Fruit fly (Drosophila melanogaster): ENCODE measurements around the gene ec.
"Not testable (repeated sequence)": the region's sequence is repeated elsewhere in the genome, so short reads cannot be mapped to it uniquely, and the experiment has no call there.

Gene ec

DNA sequence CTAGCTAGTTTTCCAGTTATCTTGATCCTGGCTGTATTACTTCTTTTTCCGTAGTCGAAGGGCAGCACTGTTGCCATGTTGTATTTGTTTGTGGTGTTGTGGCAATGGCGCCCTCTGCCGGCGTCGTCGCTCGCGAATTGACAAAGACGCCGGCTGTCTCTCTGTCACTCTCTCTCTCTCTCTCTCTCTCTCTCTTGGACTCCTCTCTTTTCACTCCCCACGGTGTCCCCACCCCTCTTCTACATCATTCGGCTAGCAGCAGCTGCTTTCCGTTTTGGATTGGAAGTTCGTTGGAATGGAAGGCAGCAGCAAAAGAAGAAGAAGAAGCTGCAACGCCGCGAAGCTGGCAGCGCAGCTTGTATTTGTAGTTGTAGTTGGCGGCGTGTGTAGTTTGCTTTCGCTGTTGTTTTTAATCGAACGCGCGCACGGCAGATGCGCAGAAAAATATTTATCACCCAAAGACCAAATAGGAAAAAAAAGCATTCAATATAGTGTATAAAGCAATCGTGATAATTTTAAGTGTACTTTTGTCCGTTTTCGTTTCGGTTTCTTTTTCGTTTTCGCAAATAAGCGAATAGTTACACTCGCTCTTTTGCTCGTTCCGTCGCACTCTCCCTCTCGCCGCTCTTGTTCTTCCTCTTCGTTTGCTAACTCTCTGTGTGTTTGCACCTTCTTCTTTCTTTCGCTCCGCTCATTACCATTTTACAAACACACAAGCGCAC, 31.7 kb upstream of the ec start:
- peak; percentile 80 for TF ChIP-seq CG17801 (GFP tag; optimal IDR thresholded peaks at IDR 0.05; ENCODE audit: partially characterized antibody)

- TF ChIP-seq CG17801 (GFP tag; optimal IDR thresholded peaks at IDR 0.05; ENCODE audit: partially characterized antibody) = peak; percentile 66
These were observed 30.6 kb upstream of the ec start for dm6 chrX:3780884-3781283.

DNA sequence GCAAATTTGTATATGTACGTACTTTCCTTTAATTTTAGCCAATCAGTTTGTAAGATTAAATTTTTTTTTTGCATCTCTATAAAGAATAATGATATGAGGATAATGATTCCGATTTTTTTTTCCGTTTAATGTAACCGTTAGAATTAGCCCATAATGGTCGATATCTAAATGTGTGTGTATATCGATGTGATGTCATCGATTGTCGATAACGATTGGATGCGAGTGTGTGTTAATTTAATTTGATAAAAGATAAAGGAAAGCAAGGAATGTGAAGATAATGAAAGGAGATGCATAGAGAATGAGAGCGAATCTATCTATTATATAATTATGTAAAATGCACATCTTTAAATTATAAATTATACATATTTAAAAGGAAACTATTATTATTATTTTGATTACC, 23.1 kb upstream of the ec start:
- no peak for TF ChIP-seq CG17801 (GFP tag; optimal IDR thresholded peaks at IDR 0.05; ENCODE audit: partially characterized antibody)

- no peak for TF ChIP-seq CG17801 (GFP tag; optimal IDR thresholded peaks at IDR 0.05; ENCODE audit: partially characterized antibody)
These were observed 22.2 kb upstream of the ec start for dm6 chrX:3789284-3789683.

dm6 chrX:3789769-3790168, 21.7 kb upstream of the ec start, which contains the start of gene HIP-R:
Gene HIP-R, plus strand, starts transcription at chrX:3789969.
- TF ChIP-seq CG17801 (GFP tag; optimal IDR thresholded peaks at IDR 0.05; ENCODE audit: partially characterized antibody) = not testable (repeated sequence)

DNA sequence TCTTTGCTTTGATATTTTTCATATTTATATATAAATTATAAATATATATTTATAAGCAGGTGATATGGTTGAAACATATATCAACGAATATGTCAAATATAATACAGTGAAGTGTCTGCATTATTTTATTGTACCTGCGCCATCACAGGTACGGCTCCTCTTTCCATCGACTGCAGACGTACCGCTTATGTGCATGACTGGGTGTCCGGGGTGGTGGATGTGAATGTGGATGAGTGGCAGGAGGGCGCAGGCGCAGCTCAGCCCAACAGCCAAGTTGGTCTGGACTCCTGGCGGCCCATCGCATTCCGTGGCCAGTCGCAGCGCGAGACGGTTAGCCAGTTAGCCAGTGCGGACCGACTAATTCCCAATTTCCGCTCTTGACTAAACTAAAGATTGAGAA, 18.6 kb upstream of the ec start, which contains the start of gene Crg-1:
Crg-1 (plus strand) TSS at position 301 of the 400 bp plus-strand sequence.
- TF ChIP-seq CG17801 (GFP tag; optimal IDR thresholded peaks at IDR 0.05; ENCODE audit: partially characterized antibody) = not testable (repeated sequence)

DNA sequence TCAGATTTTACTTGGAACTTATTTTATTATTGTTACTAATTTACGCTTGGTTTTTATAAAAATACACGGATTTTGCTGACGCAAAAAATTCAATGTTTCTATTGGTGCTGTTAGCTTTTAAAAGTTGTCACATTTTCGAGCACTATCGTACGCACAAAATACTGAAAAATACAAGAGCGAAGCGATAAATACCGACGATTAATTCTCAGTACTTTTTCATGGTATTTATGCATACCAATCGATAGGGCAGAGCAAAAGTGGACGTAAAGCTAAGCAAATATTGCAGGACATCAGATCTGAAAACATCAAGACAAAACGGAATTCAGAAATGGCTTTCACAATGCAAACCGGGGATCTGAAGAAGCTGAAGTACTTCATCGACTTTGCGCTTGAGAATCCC, 12.6 kb upstream of the ec start, which contains the start of gene HIP:
HIP (plus strand) TSS at position 232 of the 400 bp plus-strand sequence.
- TF ChIP-seq CG17801 (GFP tag; optimal IDR thresholded peaks at IDR 0.05; ENCODE audit: partially characterized antibody) = not testable (repeated sequence)

DNA sequence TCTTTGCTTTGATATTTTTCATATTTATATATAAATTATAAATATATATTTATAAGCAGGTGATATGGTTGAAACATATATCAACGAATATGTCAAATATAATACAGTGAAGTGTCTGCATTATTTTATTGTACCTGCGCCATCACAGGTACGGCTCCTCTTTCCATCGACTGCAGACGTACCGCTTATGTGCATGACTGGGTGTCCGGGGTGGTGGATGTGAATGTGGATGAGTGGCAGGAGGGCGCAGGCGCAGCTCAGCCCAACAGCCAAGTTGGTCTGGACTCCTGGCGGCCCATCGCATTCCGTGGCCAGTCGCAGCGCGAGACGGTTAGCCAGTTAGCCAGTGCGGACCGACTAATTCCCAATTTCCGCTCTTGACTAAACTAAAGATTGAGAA, 9.5 kb upstream of the ec start, which contains the start of gene fd3F:
fd3F (plus strand) TSS at position 301 of the 400 bp plus-strand sequence.
- TF ChIP-seq CG17801 (GFP tag; optimal IDR thresholded peaks at IDR 0.05; ENCODE audit: partially characterized antibody) = not testable (repeated sequence)

dm6 chrX:3808467-3808866, 3.0 kb upstream of the ec start:
- TF ChIP-seq CG17801 (GFP tag; optimal IDR thresholded peaks at IDR 0.05; ENCODE audit: partially characterized antibody) = no peak

DNA sequence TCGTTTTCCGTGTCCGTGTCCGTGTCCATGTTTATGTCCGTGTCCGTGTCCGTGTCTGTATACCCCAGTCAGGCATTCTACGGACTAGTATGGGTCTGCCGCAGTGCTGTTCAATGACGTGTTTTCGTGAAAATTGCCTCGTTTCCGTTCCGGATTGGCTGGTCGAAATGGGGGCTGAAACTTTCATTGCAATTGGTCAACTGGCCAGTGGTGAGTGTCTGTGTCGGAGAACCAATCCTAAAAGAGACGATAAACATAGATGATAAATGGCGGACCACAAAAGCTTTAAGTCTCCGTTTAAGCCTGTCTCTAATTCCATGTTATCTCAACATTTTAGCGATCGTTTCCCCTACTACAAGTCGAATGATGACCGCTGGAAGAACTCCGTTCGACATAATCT, 2.4 kb upstream of the ec start:
- TF ChIP-seq CG17801 (GFP tag; optimal IDR thresholded peaks at IDR 0.05; ENCODE audit: partially characterized antibody) = no peak

DNA sequence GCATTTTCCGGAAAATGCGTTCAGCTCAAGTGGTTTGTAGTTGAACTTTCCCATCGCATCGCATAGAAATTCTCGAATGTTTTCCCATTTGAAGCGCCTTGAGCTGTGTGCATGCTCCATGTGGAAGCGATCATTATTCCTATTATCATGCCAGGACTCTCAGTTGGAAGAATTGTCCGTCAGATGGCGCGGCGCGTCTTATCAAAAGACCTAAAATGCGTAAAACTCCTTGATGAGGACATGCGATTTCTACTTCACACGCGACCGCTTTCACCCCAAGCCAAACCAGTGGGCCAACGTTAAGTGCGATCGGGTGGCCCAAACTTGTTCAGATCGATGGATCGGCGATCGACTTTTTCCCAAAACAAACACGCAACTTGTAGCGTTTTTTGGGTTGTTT, 4.2 kb downstream of the ec start:
- no peak for TF ChIP-seq CG17801 (GFP tag; optimal IDR thresholded peaks at IDR 0.05; ENCODE audit: partially characterized antibody)

- no peak for TF ChIP-seq CG17801 (GFP tag; optimal IDR thresholded peaks at IDR 0.05; ENCODE audit: partially characterized antibody)
These were observed 8.0 kb downstream of the ec start for dm6 chrX:3819470-3819869.

DNA sequence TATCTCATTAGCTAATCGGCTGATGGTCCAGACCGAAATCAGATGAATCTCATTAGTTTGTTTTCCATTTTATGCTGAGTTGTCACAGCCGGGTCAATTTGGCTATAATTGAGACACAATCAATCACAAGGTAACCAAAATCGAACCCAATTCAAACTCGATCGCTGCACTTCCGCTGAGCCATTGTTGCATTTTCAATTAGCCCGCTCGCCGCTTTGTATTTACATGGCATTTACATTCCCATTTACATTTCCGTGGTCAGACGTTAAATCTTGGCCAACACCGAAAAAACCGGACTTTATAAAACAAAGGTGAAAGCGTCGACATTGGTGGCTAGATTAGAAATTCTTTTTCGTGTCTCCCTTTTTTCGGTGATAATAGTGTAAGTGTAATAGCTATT, 13.6 kb downstream of the ec start:
- no peak for TF ChIP-seq CG17801 (GFP tag; optimal IDR thresholded peaks at IDR 0.05; ENCODE audit: partially characterized antibody)

DNA sequence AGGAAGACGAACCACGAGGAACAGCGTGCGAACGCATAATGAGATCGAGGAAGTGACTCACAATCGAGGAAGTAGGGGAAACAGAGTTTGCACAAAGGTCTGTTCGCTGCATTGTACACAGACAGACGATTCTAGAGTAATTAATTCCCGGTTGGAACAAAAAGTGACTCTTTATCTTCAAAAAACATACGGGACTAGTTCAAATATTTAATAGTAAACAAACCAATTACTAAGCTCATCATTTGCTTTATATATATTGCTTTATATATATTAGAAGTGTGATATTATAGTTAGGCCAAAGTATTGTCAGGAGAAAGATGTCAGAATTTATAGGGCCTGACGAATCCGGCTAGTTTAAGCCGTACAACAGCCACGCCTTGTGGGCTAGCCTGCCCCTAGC, 16.4 kb downstream of the ec start, which contains the start of gene CG2901:
CG2901 (plus strand) TSS at position 301 of the 400 bp plus-strand sequence.
- no peak for TF ChIP-seq CG17801 (GFP tag; optimal IDR thresholded peaks at IDR 0.05; ENCODE audit: partially characterized antibody)

DNA sequence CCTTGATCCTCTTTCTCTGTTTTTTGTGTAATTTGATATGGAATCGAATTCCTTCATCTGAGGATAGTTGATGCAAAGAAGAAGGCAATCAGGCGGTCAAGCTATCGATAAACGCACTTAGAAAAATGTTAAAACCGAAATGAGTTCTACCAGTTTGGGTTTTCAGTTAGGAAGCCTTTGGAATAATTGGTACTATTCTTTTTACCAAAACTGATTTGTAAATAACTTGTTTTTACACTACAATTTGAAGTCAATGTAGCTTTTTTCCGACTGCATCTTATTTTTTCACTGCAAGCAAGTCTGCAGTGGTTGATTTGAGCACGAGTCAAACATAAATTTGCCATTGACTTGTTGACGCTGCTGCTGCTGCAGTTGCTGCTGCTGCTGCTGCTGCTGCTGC, 20.3 kb downstream of the ec start:
- TF ChIP-seq CG17801 (GFP tag; optimal IDR thresholded peaks at IDR 0.05; ENCODE audit: partially characterized antibody) = no peak

dm6 chrX:3832226-3832625, 20.7 kb downstream of the ec start:
- TF ChIP-seq CG17801 (GFP tag; optimal IDR thresholded peaks at IDR 0.05; ENCODE audit: partially characterized antibody) = no peak

All from ovary, adult (tissue).